Fruit fly (Drosophila melanogaster) whole organism, wandering third instar larva: Measurements from ENCODE around the gene Mst77Y-4.
"Not testable (repeated sequence)": the region's sequence is repeated elsewhere in the genome, so short reads cannot be mapped to it uniquely, and the experiment has no call there.

Source experiments
- CG9705 ChIP-seq: fragments of 200-800 bp; sonication (Bioruptor generic); optimal IDR thresholded peaks from 2 replicates; lab custom pipeline; 2018; ENCODE audit warnings: missing biosample characterization, mild to moderate bottlenecking, missing genetic modification characterization
- Dif ChIP-seq: fragments of 200-275, 200-300 bp; sonication (Bioruptor generic); optimal IDR thresholded peaks from 2 replicates; lab custom pipeline; 2018; ENCODE audit warnings: missing biosample characterization, missing genetic modification characterization; ENCODE audit not compliant: partially characterized antibody
- Hnf4 ChIP-seq: fragments of 200-800 bp; sonication (Bioruptor generic); optimal IDR thresholded peaks from 2 replicates; lab custom pipeline; 2016; ENCODE audit warnings: missing biosample characterization, mild to moderate bottlenecking, missing genetic modification characterization
- OdsH ChIP-seq: fragments of 200-800 bp; sonication (Bioruptor generic); optimal IDR thresholded peaks from 2 replicates; lab custom pipeline; 2016; ENCODE audit warnings: missing biosample characterization, mild to moderate bottlenecking, missing genetic modification characterization
- foxo ChIP-seq, 2 experiments: fragments of 200-800 bp; sonication (Bioruptor generic); optimal IDR thresholded peaks; 2 replicates in 1 of 2; 3 replicates in 1 of 2; lab custom pipeline; 2016 to 2017; ENCODE audit warnings: missing biosample characterization in 2 of 2, missing genetic modification characterization in 2 of 2
- sv ChIP-seq: fragments of 200-800 bp; sonication (Bioruptor generic); optimal IDR thresholded peaks from 3 replicates; lab custom pipeline; 2016; ENCODE audit warnings: missing biosample characterization, missing genetic modification characterization
- tai ChIP-seq: sonication (Bioruptor generic); optimal IDR thresholded peaks from 2 replicates; lab custom pipeline; 2016; ENCODE audit warnings: missing biosample characterization, missing genetic modification characterization

The Mst77Y-4 gene

dm6 chrY:3284639-3285038 lies at the start of gene Mst77Y-4:
Gene Mst77Y-4 (plus strand): TSS chrY:3284939.
- TF ChIP-seq CG9705, sv, Dif (GFP tag; lab: Kevin White, UChicago): not testable (repeated sequence)
- TF ChIP-seq, all 38 proteins: peak for 0; not testable (repeated sequence) for 38

- not testable (repeated sequence) for TF ChIP-seq Dif, tai, Hnf4 (GFP tag; lab: Kevin White, UChicago)
Measured at dm6 chrY:3253257-3253656, 31.5 kb upstream of the Mst77Y-4 start, which contains the start of gene CG46192. Gene CG46192 (minus strand): TSS chrY:3253357.

dm6 chrY:3262880-3263279 lies 21.9 kb upstream of the Mst77Y-4 start, which contains the start of gene CG46193:
Gene CG46193 (plus strand): TSS chrY:3263180.
- not testable (repeated sequence) for TF ChIP-seq CG9705, OdsH, Dif (GFP tag; lab: Kevin White, UChicago)

dm6 chrY:3288909-3289308 lies 4.2 kb downstream of the Mst77Y-4 start, which contains the start of gene CG45764:
Gene CG45764 (plus strand): TSS chrY:3289209.
- TF ChIP-seq tai (GFP tag; lab: Kevin White, UChicago); CG9705 (GFP tag; lab: Kevin White, UChicago); foxo (GFP tag; optimal IDR thresholded peaks at IDR 0.05; lab: Kevin White, UChicago): not testable (repeated sequence)
